Fruit fly (Drosophila melanogaster) ovary, adult (tissue): ENCODE measurements around the gene robl62A.
A peak's percentile ranks its signal among the peaks of the same experiment; 100 is the strongest.

Source experiments
- CG17801 ChIP-seq: fragments of 200-800 bp; optimal IDR thresholded peaks from 2 replicates; lab custom pipeline; 2019; ENCODE audit warnings: missing biosample characterization, mild to moderate bottlenecking, missing genetic modification characterization, moderate library complexity; ENCODE audit not compliant: partially characterized antibody

Gene robl62A

dm6 chr3L:1518715-1519603 lies 41.5 kb downstream of the robl62A start:
- TF ChIP-seq CG17801 (GFP tag; lab: Kevin White, UChicago) = peak; percentile 52
